Fruit fly (Drosophila melanogaster): ENCODE measurements around the gene CG43074.

CG43074 gene

dm6 chr3L:3472786-3473185 lies 11.7 kb downstream of the CG43074 start (continued):
- TF ChIP-seq CG17328 (GFP tag; IDR thresholded peaks at IDR 0.05), result peak; percentile 69
- no peak for TF ChIP-seq ac (GFP tag; optimal IDR thresholded peaks at IDR 0.05)
- no peak for TF ChIP-seq lbe (GFP tag; optimal IDR thresholded peaks at IDR 0.05)
- TF ChIP-seq Dip3 (GFP tag; optimal IDR thresholded peaks at IDR 0.05), result peak; percentile 51
- TF ChIP-seq CG11695 (GFP tag; IDR thresholded peaks at IDR 0.05), result peak; percentile 74; the same call in 2 of the 3 replicates
- no peak for TF ChIP-seq CG3838 (GFP tag; optimal IDR thresholded peaks at IDR 0.05)
- TF ChIP-seq CG11398 (GFP tag; optimal IDR thresholded peaks at IDR 0.05), result no peak
- TF ChIP-seq sob (GFP tag; IDR thresholded peaks at IDR 0.05), result peak; percentile 71
- peak; percentile 0 for TF ChIP-seq CG33213 (GFP tag; optimal IDR thresholded peaks at IDR 0.05)
- no peak for TF ChIP-seq cad (GFP tag; optimal IDR thresholded peaks at IDR 0.05)
- TF ChIP-seq pita (GFP tag; optimal IDR thresholded peaks at IDR 0.05), result no peak
- no peak for TF ChIP-seq hth (optimal IDR thresholded peaks at IDR 0.05)
- TF ChIP-seq Hr3 (GFP tag; optimal IDR thresholded peaks at IDR 0.05), result peak; percentile 2
- peak; percentile 62; the same call in 2 of the 3 replicates for TF ChIP-seq ken (GFP tag; IDR thresholded peaks at IDR 0.05)
- TF ChIP-seq grau (tag; optimal IDR thresholded peaks at IDR 0.05), result peak; percentile 76
- peak; percentile 81 for TF ChIP-seq CG12769 (tag; optimal IDR thresholded peaks at IDR 0.05)
- TF ChIP-seq ems (GFP tag; optimal IDR thresholded peaks at IDR 0.05), result peak; percentile 48
- no peak for TF ChIP-seq zen2 (GFP tag; IDR thresholded peaks at IDR 0.05; ENCODE audit: partially characterized antibody)
- peak; percentile 74 for TF ChIP-seq CG11247 (GFP tag; IDR thresholded peaks at IDR 0.05)
- TF ChIP-seq CG32772 (GFP tag; IDR thresholded peaks at IDR 0.05), result 0 out of 2 replicates have a peak, but pooled peaks have one; percentile 11
- TF ChIP-seq sim (GFP tag; IDR thresholded peaks at IDR 0.05), result no peak
- TF ChIP-seq CrebB (tag; optimal IDR thresholded peaks at IDR 0.05), result peak; percentile 81
- peak; percentile 44 for TF ChIP-seq bab2 (GFP tag; optimal IDR thresholded peaks at IDR 0.05)
- peak; percentile 35 for TF ChIP-seq p53 (GFP tag; optimal IDR thresholded peaks at IDR 0.05)
- TF ChIP-seq mld (GFP tag; IDR thresholded peaks at IDR 0.05; ENCODE audit: partially characterized antibody), result no peak
- TF ChIP-seq lab (GFP tag; optimal IDR thresholded peaks at IDR 0.05), result peak; percentile 96
- TF ChIP-seq odd (GFP tag; optimal IDR thresholded peaks at IDR 0.05), result peak; percentile 61
- peak; percentile 94 for TF ChIP-seq Hmr (GFP tag; optimal IDR thresholded peaks at IDR 0.05)
- TF ChIP-seq hkb (optimal IDR thresholded peaks at IDR 0.05), result no peak
- peak; percentile 89 for TF ChIP-seq hkb (GFP tag; IDR thresholded peaks at IDR 0.05)
- TF ChIP-seq CG12299 (tag; optimal IDR thresholded peaks at IDR 0.05), result peak; percentile 88
- TF ChIP-seq Deaf1 (tag; optimal IDR thresholded peaks at IDR 0.05), result peak; percentile 28
- TF ChIP-seq HHEX (GFP tag; optimal IDR thresholded peaks at IDR 0.05), result peak; percentile 78
- TF ChIP-seq CG11560 (tag; IDR thresholded peaks at IDR 0.05), result no peak; the same call in 2 of the 3 replicates
- no peak for TF ChIP-seq gt (GFP tag; IDR thresholded peaks at IDR 0.05)
- peak; percentile 38 for TF ChIP-seq NK7.1 (GFP tag; optimal IDR thresholded peaks at IDR 0.05)
- TF ChIP-seq tin (GFP tag; optimal IDR thresholded peaks at IDR 0.05), result peak; percentile 41
- peak; percentile 91 for TF ChIP-seq CG17568 (GFP tag; optimal IDR thresholded peaks at IDR 0.05)
- TF ChIP-seq lov (optimal IDR thresholded peaks at IDR 0.05), result no peak
- TF ChIP-seq lov (GFP tag; IDR thresholded peaks at IDR 0.05), result peak; percentile 68; the same call in 1 of the 3 replicates
- TF ChIP-seq al (GFP tag; IDR thresholded peaks at IDR 0.05), result peak; percentile 18; the same call in 1 of the 2 replicates
- peak; percentile 42 for TF ChIP-seq CG6254 (GFP tag; optimal IDR thresholded peaks at IDR 0.05)
- peak; percentile 73 for TF ChIP-seq sug (tag; optimal IDR thresholded peaks at IDR 0.05)
- peak; percentile 89 for TF ChIP-seq Meics (GFP tag; optimal IDR thresholded peaks at IDR 0.05)
- peak; percentile 53; the same call in 1 of the 2 replicates for TF ChIP-seq ap (GFP tag; IDR thresholded peaks at IDR 0.05)
- peak; percentile 83 for TF ChIP-seq lilli (GFP tag; optimal IDR thresholded peaks at IDR 0.05)
- 0 out of 2 replicates have a peak, but pooled peaks have one; percentile 41 for TF ChIP-seq CG11085 (GFP tag; IDR thresholded peaks at IDR 0.05)
- peak; percentile 73 for TF ChIP-seq CG12219 (GFP tag; optimal IDR thresholded peaks at IDR 0.05)
- TF ChIP-seq CG31365 (tag; optimal IDR thresholded peaks at IDR 0.05), result peak; percentile 65
- peak; percentile 21 for TF ChIP-seq CG12104 (GFP tag; optimal IDR thresholded peaks at IDR 0.05)
- TF ChIP-seq CG11504 (tag; optimal IDR thresholded peaks at IDR 0.05), result peak; percentile 78
- peak; percentile 82 for TF ChIP-seq CG6683 (GFP tag; optimal IDR thresholded peaks at IDR 0.05)
